Worm (Caenorhabditis elegans) whole organism, L4 larva: ENCODE results near the gene F28H7.2.

Experiments used
- F26F4.8 ChIP-seq: fragments of 200-800 bp; sonication (Bioruptor generic); conservative IDR thresholded peaks from 2 replicates; pipeline ENCODE4 v1.3.6; 2022; ENCODE audit warnings: missing genetic modification characterization, missing compliant biosample characterization
- R02D3.7 ChIP-seq: fragments of 150-350 bp; sonication (generic microtip); optimal IDR thresholded peaks from 3 replicates; lab custom pipeline; 2014; ENCODE audit warnings: missing biosample characterization, missing genetic modification characterization
- ZK546.5 ChIP-seq, 2 experiments: sonication (generic microtip); optimal IDR thresholded peaks; 2 replicates each; lab custom pipeline; 2017; ENCODE audit warnings: missing biosample characterization in 2 of 2, missing genetic modification characterization in 2 of 2
- ama-1 ChIP-seq: fragments of 150-350 bp; optimal IDR thresholded peaks from 2 replicates; lab custom pipeline; 2014; ENCODE audit warnings: inconsistent platforms, mixed read lengths
- ceh-62 ChIP-seq: sonication (generic microtip); optimal IDR thresholded peaks from 2 replicates; lab custom pipeline; 2017; ENCODE audit warnings: missing biosample characterization, missing genetic modification characterization
- daf-16 ChIP-seq, 3 experiments: sonication (generic microtip); optimal IDR thresholded peaks; 2 replicates each; lab custom pipeline; 2016 to 2017; ENCODE audit warnings: missing genetic modification characterization in 3 of 3, missing genetic modification reagents in 3 of 3, mild to moderate bottlenecking in 2 of 3, missing compliant biosample characterization in 2 of 3, missing biosample characterization in 1 of 3, moderate library complexity in 1 of 3
- dmd-6 ChIP-seq: fragments of 200-800 bp; sonication (Bioruptor generic); IDR thresholded peaks from 2 replicates; pipeline ENCODE4 v1.3.6; 2022; ENCODE audit warnings: missing genetic modification reagents, missing genetic modification characterization, missing compliant biosample characterization
- dpl-1 ChIP-seq: fragments of 150-350 bp; optimal IDR thresholded peaks from 2 replicates; lab custom pipeline; 2014; ENCODE audit warnings: missing biosample characterization, missing genetic modification reagents, missing genetic modification characterization
- duxl-1 ChIP-seq: sonication (generic microtip); optimal IDR thresholded peaks from 2 replicates; lab custom pipeline; 2016; ENCODE audit warnings: mild to moderate bottlenecking, missing genetic modification characterization, moderate library complexity, missing compliant biosample characterization; ENCODE audit not compliant: poor library complexity
- dve-1 ChIP-seq: sonication (generic microtip); optimal IDR thresholded peaks from 2 replicates; lab custom pipeline; 2017; ENCODE audit warnings: antibody characterized with exemption, mild to moderate bottlenecking, missing genetic modification characterization, missing compliant biosample characterization; ENCODE audit not compliant: insufficient read depth
- egl-43 ChIP-seq: fragments of 200-800 bp; sonication (Bioruptor generic); IDR thresholded peaks from 2 replicates; pipeline ENCODE4 v1.3.6; 2022; ENCODE audit warnings: missing genetic modification reagents, missing genetic modification characterization, missing compliant biosample characterization
- gei-8 ChIP-seq: fragments of 200-800 bp; sonication (Bioruptor generic); optimal IDR thresholded peaks from 2 replicates; lab custom pipeline; 2018; ENCODE audit warnings: mild to moderate bottlenecking, missing genetic modification characterization, missing compliant biosample characterization
- hif-1 ChIP-seq, 2 experiments: sonication (generic microtip); optimal IDR thresholded peaks; 2 replicates each; lab custom pipeline; 2016 to 2017; ENCODE audit warnings: missing compliant biosample characterization in 2 of 2, missing genetic modification characterization in 2 of 2, missing genetic modification reagents in 2 of 2, missing genotype in 2 of 2, mild to moderate bottlenecking in 1 of 2
- hlh-11 ChIP-seq: fragments of 200-800 bp; sonication (Bioruptor generic); optimal IDR thresholded peaks from 2 replicates; lab custom pipeline; 2018; ENCODE audit warnings: mild to moderate bottlenecking, missing genetic modification characterization, missing compliant biosample characterization
- hmg-1.1 ChIP-seq: fragments of 200-800 bp; sonication (Bioruptor generic); IDR thresholded peaks from 2 replicates; pipeline ENCODE4 v1.3.6; 2022; ENCODE audit warnings: missing genetic modification reagents, missing genetic modification characterization, missing compliant biosample characterization
- jun-1 ChIP-seq: fragments of 150-350 bp; optimal IDR thresholded peaks from 2 replicates; lab custom pipeline; 2014; ENCODE audit warnings: missing biosample characterization, missing genetic modification reagents, missing genetic modification characterization
- lin-15B ChIP-seq: fragments of 150-350 bp; sonication (generic microtip); optimal IDR thresholded peaks from 3 replicates; lab custom pipeline; 2014; ENCODE audit warnings: missing biosample characterization, missing genetic modification characterization
- lin-38 ChIP-seq: fragments of 200-800 bp; sonication (Bioruptor generic); IDR thresholded peaks from 2 replicates; pipeline ENCODE4 v1.3.6; 2022; ENCODE audit warnings: missing genetic modification reagents, missing genetic modification characterization, missing compliant biosample characterization
- lsy-2 ChIP-seq, 2 experiments: fragments of 150-350 bp in 1 of 2; sonication (generic microtip) in 1 of 2; optimal IDR thresholded peaks; 2 replicates each; lab custom pipeline; 2014 to 2017; ENCODE audit warnings: missing biosample characterization in 2 of 2, missing genetic modification characterization in 2 of 2
- mep-1 ChIP-seq: fragments of 150-350 bp; sonication (generic microtip); optimal IDR thresholded peaks from 3 replicates; lab custom pipeline; 2014; ENCODE audit warnings: missing biosample characterization, missing genetic modification characterization
- nhr-25 ChIP-seq: sonication (generic microtip); optimal IDR thresholded peaks from 2 replicates; lab custom pipeline; 2017; ENCODE audit warnings: missing genetic modification characterization, mild to moderate bottlenecking, missing compliant biosample characterization, antibody characterized with exemption, moderate library complexity, borderline replicate concordance; ENCODE audit not compliant: insufficient read depth
- nhr-28 ChIP-seq: fragments of 150-350 bp; optimal IDR thresholded peaks from 2 replicates; lab custom pipeline; 2014; ENCODE audit warnings: missing biosample characterization, missing genetic modification characterization
- nhr-41 ChIP-seq: fragments of 200-800 bp; sonication (Bioruptor generic); IDR thresholded peaks from 2 replicates; pipeline ENCODE4 v1.3.6; 2022; ENCODE audit warnings: missing genetic modification reagents, missing genetic modification characterization, missing compliant biosample characterization
- nhr-48 ChIP-seq: sonication (generic microtip); optimal IDR thresholded peaks from 2 replicates; lab custom pipeline; 2016; ENCODE audit warnings: mild to moderate bottlenecking, missing genetic modification characterization, missing compliant biosample characterization
- nhr-6 ChIP-seq: fragments of 150-350 bp; optimal IDR thresholded peaks from 2 replicates; lab custom pipeline; 2014; ENCODE audit warnings: missing biosample characterization, missing genetic modification characterization
- nhr-77 ChIP-seq: fragments of 150-350 bp; optimal IDR thresholded peaks from 2 replicates; lab custom pipeline; 2014; ENCODE audit warnings: missing biosample characterization, missing genetic modification characterization
- pqm-1 ChIP-seq: sonication (generic microtip); optimal IDR thresholded peaks from 2 replicates; lab custom pipeline; 2017; ENCODE audit warnings: missing biosample characterization, missing genetic modification characterization
- saeg-2 ChIP-seq: fragments of 200-800 bp; sonication (Bioruptor generic); IDR thresholded peaks from 2 replicates; pipeline ENCODE4 v1.3.6; 2022; ENCODE audit warnings: missing genetic modification reagents, missing genetic modification characterization, missing compliant biosample characterization
- set-16 ChIP-seq: fragments of 200-800 bp; sonication (Bioruptor generic); IDR thresholded peaks from 2 replicates; pipeline ENCODE4 v1.3.6; 2022; ENCODE audit warnings: missing genetic modification reagents, missing genetic modification characterization, missing compliant biosample characterization
- unc-62 ChIP-seq, 3 experiments: fragments of 150-350 bp in 1 of 3; sonication (generic microtip); optimal IDR thresholded peaks in 2 of 3; peaks in 1 of 3; 1 replicate in 1 of 3; 2 replicates in 2 of 3; lab custom pipeline; 2014 to 2017; ENCODE audit warnings: missing biosample characterization in 3 of 3, missing genetic modification characterization in 3 of 3, missing genetic modification reagents in 3 of 3, missing genotype in 1 of 3
- vab-7 ChIP-seq: fragments of 200-800 bp; sonication (Bioruptor generic); IDR thresholded peaks from 2 replicates; pipeline ENCODE4 v1.3.6; 2022; ENCODE audit warnings: missing genetic modification reagents, missing genetic modification characterization, missing compliant biosample characterization
- zag-1 ChIP-seq: fragments of 150-350 bp; optimal IDR thresholded peaks from 2 replicates; lab custom pipeline; 2014; ENCODE audit warnings: missing biosample characterization, missing genetic modification characterization
- zip-2 ChIP-seq: fragments of 150-350 bp; optimal IDR thresholded peaks from 2 replicates; lab custom pipeline; 2014; ENCODE audit warnings: missing biosample characterization, missing genetic modification characterization
- ztf-7 ChIP-seq: fragments of 150-350 bp; optimal IDR thresholded peaks from 2 replicates; lab custom pipeline; 2014; ENCODE audit warnings: missing biosample characterization, missing genetic modification characterization

F28H7.2 gene

ce11 chrV:10770026-10770425 is 22.3 kb downstream of the F28H7.2 start, which contains the start of the genes D1054.1 and pas-2 (continued):
- TF ChIP-seq ceh-62 (tag; lab: Kevin White, UChicago) (no peak), set-16 (GFP tag; lab: Robert Waterston, UW) (no peak), R02D3.7 (tag; lab: Kevin White, UChicago) (no peak), lsy-2 (tag; optimal IDR thresholded peaks at IDR 0.05; lab: Kevin White, UChicago) (peak in 1 of 2 experiments; percentile 35), saeg-2 (GFP tag; lab: Robert Waterston, UW) (no peak), F26F4.8 (GFP tag; lab: Robert Waterston, UW) (no peak), vab-7 (no peak), gei-8 (GFP tag; lab: Kevin White, UChicago) (no peak), lin-38 (GFP tag; lab: Robert Waterston, UW) (peak; percentile 68), ztf-7 (no peak), nhr-41 (no peak), zip-2 (tag; lab: Kevin White, UChicago) (no peak), hmg-1.1 (GFP tag; lab: Robert Waterston, UW) (no peak), ZK546.5 (tag; optimal IDR thresholded peaks at IDR 0.05; lab: Kevin White, UChicago) (no peak), dpl-1 (GFP tag; lab: Kevin White, UChicago) (peak; percentile 7), daf-16 (GFP tag; optimal IDR thresholded peaks at IDR 0.05; lab: Kevin White, UChicago) (no peak), daf-16 (tag; optimal IDR thresholded peaks at IDR 0.05; lab: Kevin White, UChicago) (peak; percentile 31), egl-43 (GFP tag; lab: Robert Waterston, UW) (no peak)

DNA sequence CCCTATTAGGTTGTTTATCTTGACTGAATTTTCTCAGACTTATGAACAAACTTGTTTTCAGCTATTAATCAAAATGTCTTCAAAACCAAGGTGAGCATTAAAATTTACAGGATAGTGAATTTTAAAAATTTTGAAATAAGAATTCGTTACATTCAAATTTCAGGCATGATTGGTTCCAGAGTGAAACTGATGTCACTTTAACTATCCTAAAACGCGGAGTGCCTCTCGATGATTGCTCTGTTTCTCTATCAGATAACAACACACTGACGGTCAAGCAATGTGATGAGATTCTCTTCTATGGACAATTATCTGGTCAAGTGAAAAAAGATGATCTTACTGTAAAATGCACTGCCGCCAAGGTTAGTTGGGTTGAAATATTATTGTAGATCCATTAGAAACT is 23.7 kb downstream of the F28H7.2 start, which contains the start of gene D1054.3:
D1054.3 (plus strand) TSS at position 62 of the 400 bp plus-strand sequence.
- TF ChIP-seq ztf-7 (no peak), mep-1 (tag; lab: Kevin White, UChicago) (peak; percentile 5), lin-38 (GFP tag; lab: Robert Waterston, UW) (peak; percentile 53), nhr-6 (tag; lab: Kevin White, UChicago) (no peak), ama-1 (peak; percentile 42), duxl-1 (tag; lab: Kevin White, UChicago) (peak; percentile 17)

DNA sequence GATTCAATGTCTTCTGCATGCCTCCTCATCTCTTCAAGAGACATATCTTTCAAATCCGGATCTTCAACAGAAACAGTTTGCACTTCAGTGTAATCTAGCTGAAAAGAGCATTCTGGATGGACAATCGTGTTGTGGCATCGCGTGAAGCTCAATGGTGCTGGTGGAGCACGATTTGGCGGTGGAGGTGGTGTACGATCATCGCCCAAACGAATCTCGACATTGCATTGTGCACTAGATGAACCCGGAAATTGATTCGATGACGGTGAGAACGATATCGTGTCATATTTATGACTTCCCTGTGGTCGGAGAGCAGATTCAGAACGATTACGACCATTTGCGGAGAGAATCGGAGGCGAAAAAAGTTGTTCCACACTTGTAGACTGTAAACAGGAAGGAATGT is 25.5 kb downstream of the F28H7.2 start:
- TF ChIP-seq unc-62 (GFP tag; optimal IDR thresholded peaks at IDR 0.05 in 1 of 2; lab: Kevin White, UChicago) (peak in 1 of 2 experiments; percentile 99), unc-62 (tag; optimal IDR thresholded peaks at IDR 0.05; lab: Kevin White, UChicago) (no peak), nhr-25 (no peak)

DNA sequence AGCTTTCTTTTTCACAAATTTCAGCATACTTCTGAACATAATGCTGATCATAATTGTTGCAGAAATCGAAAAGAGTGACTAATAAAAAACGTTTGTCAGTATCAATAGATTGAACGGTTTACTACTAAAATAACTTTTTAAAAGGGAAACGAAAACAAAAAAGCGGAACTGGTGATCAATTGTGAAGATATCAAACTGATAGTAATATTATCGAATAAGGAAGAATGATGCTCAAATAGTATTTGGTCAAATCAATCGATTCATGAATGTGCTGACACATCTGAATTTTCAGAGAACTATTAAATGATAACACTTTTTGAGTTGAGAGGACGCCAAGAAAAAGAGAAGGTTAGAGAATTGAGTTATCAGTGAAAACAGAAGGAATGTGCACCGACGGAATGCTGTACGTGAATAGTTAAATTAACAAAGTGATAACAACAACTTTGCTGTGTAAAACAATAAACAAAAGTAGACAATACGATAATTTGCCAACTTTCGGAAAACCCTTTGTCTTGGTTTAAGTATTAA is 28.9 kb downstream of the F28H7.2 start, which contains the start of gene D1054.5:
D1054.5 (minus strand) TSS at position 51 of the 528 bp plus-strand sequence.
- TF ChIP-seq dve-1 (tag; lab: Kevin White, UChicago) (peak; percentile 68), pqm-1 (tag; lab: Kevin White, UChicago) (peak; percentile 55), lin-15B (tag; lab: Kevin White, UChicago) (no peak), dmd-6 (GFP tag; lab: Robert Waterston, UW) (peak; percentile 65), nhr-48 (tag; lab: Kevin White, UChicago) (peak; percentile 65), nhr-77 (tag; lab: Kevin White, UChicago) (peak; percentile 39), daf-16 (GFP tag; optimal IDR thresholded peaks at IDR 0.05; lab: Kevin White, UChicago) (no peak), daf-16 (tag; optimal IDR thresholded peaks at IDR 0.05; lab: Kevin White, UChicago) (peak; percentile 92), hlh-11 (tag; lab: Kevin White, UChicago) (peak; percentile 74), hif-1 (tag; optimal IDR thresholded peaks at IDR 0.05; lab: Kevin White, UChicago) (no peak), nhr-28 (tag; lab: Kevin White, UChicago) (peak; percentile 56), jun-1 (tag; lab: Kevin White, UChicago) (no peak), ztf-7 (peak; percentile 4), zag-1 (tag; lab: Kevin White, UChicago) (no peak)
